Worm (Caenorhabditis elegans): Measurements from ENCODE around the gene C53D6.10.
A peak's percentile ranks its signal among the peaks of the same experiment; 100 is the strongest.

The C53D6.10 gene

DNA sequence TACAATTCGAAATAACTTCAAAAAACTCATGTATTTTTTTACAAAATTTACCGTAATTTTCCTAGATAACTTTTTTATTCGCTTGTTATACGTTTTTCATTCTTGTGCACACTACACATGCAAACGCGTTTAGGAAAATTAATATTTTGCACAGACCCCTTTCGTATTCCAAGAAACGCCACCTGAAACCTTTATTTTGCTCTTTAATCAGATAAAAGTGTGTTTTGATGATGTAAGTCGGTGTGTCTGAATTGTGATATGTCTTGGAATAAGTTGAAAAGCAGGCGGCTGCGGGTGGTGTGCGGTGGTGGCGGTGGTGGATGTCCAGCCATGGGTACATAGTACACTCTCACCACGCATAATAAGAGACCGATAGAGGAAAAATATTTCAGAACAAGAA is 19.2 kb upstream of the C53D6.10 start:
- no peak for TF ChIP-seq dmd-8 (GFP tag; IDR thresholded peaks at IDR 0.05)
- peak in 1 of 2 experiments; percentile 51 for TF ChIP-seq unc-62 (GFP tag; optimal IDR thresholded peaks at IDR 0.05 in 1 of 2)
- no peak for TF ChIP-seq unc-62 (tag; optimal IDR thresholded peaks at IDR 0.05)

DNA sequence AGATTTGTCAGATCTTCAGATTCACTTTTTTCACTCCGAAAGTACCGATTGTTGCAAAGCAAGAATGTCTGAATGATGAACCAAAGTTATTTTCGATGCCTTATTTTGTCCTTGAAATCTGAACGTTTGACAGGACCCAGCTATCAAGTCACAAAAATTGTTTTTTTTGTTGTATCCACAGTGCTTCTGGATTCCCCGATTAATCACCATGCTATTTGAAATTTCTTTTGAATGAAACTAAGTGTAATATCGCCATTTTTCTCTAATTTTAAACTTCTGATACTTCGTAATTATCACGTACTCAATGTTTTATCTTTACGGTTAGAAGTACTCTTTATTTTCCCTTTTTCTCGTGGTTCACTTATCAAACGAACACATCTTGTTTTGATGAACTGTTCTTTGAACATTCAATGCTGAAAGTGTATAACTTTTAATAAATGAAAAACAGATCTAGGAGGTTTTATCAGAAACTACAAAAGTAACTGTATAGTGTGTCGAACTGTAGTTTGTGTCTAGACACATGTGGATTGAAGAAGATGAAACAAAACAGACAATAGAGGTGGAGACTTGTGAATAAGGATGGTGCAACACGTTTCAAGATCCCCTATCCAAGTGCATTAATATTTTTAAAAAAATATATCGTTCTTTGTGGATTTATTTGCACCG is 17.4 kb upstream of the C53D6.10 start:
- TF ChIP-seq dve-1 (tag; optimal IDR thresholded peaks at IDR 0.05; ENCODE audit: insufficient read depth): peak; percentile 23
- TF ChIP-seq T26A8.4 (GFP tag; IDR thresholded peaks at IDR 0.05): no peak
- TF ChIP-seq daf-8 (GFP tag; IDR thresholded peaks at IDR 0.05): no peak
- no peak for TF ChIP-seq zag-1 (tag; optimal IDR thresholded peaks at IDR 0.05)
- peak; percentile 41 for TF ChIP-seq cey-2 (tag; optimal IDR thresholded peaks at IDR 0.05; ENCODE audit: borderline replicate concordance, insufficient read depth)
- TF ChIP-seq unc-130 (GFP tag; optimal IDR thresholded peaks at IDR 0.05): no peak
- no peak for TF ChIP-seq zfp-2 (tag; optimal IDR thresholded peaks at IDR 0.05)
- TF ChIP-seq ztf-7 (tag; optimal IDR thresholded peaks at IDR 0.05): no peak
- TF ChIP-seq ztf-11 (tag; optimal IDR thresholded peaks at IDR 0.05): no peak
- no peak for TF ChIP-seq R02D3.7 (tag; optimal IDR thresholded peaks at IDR 0.05)
- no peak for TF ChIP-seq nhr-77 (tag; optimal IDR thresholded peaks at IDR 0.05)
- TF ChIP-seq D1046.2 (GFP tag; IDR thresholded peaks at IDR 0.05): no peak
- TF ChIP-seq spr-1 (tag; optimal IDR thresholded peaks at IDR 0.05): no peak
- TF ChIP-seq mdl-1 (tag; optimal IDR thresholded peaks at IDR 0.05): peak in 1 of 2 experiments; percentile 12
- TF ChIP-seq ZK546.5 (tag; optimal IDR thresholded peaks at IDR 0.05): no peak
- no peak for TF ChIP-seq fkh-10 (GFP tag; optimal IDR thresholded peaks at IDR 0.05)
- no peak for TF ChIP-seq ceh-28 (tag; optimal IDR thresholded peaks at IDR 0.05)
- TF ChIP-seq hif-1 (tag; optimal IDR thresholded peaks at IDR 0.05): peak; percentile 44 to 52
- no peak for TF ChIP-seq lin-38 (GFP tag; IDR thresholded peaks at IDR 0.05)
- no peak for TF ChIP-seq ama-1 (optimal IDR thresholded peaks at IDR 0.05)
- no peak for TF ChIP-seq madf-5 (GFP tag; IDR thresholded peaks at IDR 0.05)
- peak; percentile 93 for TF ChIP-seq nhr-28 (tag; optimal IDR thresholded peaks at IDR 0.05)
- TF ChIP-seq aha-1 (tag): peak; percentile 96

DNA sequence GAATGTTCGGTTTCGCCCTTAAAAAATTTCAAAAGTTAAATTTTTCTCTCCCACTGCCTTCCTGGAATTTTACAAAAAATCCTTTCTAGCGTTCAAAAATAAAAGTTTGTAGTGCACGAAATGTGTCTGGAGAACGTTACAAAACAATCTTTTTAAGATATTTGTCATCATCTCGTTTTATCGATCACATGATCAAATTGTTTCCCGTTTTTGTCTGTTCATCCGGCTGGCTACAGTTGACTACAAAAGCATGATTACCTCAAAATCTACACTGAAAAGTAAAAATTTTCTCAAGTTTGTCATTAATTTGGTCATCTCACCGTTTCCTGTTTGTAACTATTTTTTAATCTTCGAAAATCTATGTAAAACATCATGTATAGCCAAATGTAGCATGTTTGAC is 16.8 kb upstream of the C53D6.10 start:
- TF ChIP-seq nhr-28 (tag; optimal IDR thresholded peaks at IDR 0.05) (peak; percentile 77), aha-1 (tag) (peak; percentile 83), arid-1 (GFP tag; conservative IDR thresholded peaks at IDR 0.05) (no peak), daf-12 (tag; optimal IDR thresholded peaks at IDR 0.05) (no peak), hlh-30 (tag; optimal IDR thresholded peaks at IDR 0.05; ENCODE audit: insufficient read depth) (peak; percentile 23)

DNA sequence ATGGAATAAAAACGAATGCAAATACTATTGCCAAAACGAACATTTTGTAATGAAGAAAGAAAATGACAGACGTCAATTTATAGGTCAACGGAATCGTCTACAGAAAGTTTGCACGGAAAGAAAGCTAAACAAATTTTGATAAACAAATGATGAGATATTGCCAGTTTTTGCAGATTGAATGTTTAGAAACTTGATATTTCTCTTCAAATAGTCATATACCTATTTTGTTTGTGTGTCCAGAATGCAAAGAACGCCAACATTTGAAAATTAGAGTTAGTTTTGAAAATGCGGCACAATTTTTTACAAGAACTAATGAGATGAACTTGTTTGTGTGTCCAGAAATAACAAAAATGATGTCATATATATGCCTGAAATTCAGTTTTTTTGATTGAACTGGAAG is 11.0 kb upstream of the C53D6.10 start, which contains the start of gene Y73F4A.1:
Y73F4A.1 (minus strand) TSS at position 101 of the 400 bp plus-strand sequence.
- TF ChIP-seq Y5F2A.4 (GFP tag; optimal IDR thresholded peaks at IDR 0.05) (no peak), F26F4.8 (GFP tag; conservative IDR thresholded peaks at IDR 0.05) (no peak), pha-4 (GFP tag; IDR thresholded peaks at IDR 0.05) (no peak), pha-4 (tag; optimal IDR thresholded peaks at IDR 0.05) (no peak), pqm-1 (tag; optimal IDR thresholded peaks at IDR 0.05) (no peak), ceh-20 (GFP tag; IDR thresholded peaks at IDR 0.05) (no peak), nhr-11 (tag; optimal IDR thresholded peaks at IDR 0.05) (no peak), D1046.2 (GFP tag; IDR thresholded peaks at IDR 0.05) (no peak), duxl-1 (tag; optimal IDR thresholded peaks at IDR 0.05; ENCODE audit: poor library complexity) (no peak), hlh-30 (tag; optimal IDR thresholded peaks at IDR 0.05; ENCODE audit: insufficient read depth) (no peak), unc-130 (GFP tag; optimal IDR thresholded peaks at IDR 0.05) (no peak), ZK337.2 (GFP tag; IDR thresholded peaks at IDR 0.05) (no peak)
